Worm (Caenorhabditis elegans): ENCODE data around the gene srd-17.

The srd-17 gene

ce11 chrV:13385798-13386197 is 46.7 kb downstream of the srd-17 start, which contains the start of gene gcy-34:
Gene gcy-34, minus strand, starts transcription at chrV:13385898.
- TF ChIP-seq tbx-8 (GFP tag; optimal IDR thresholded peaks at IDR 0.05) (no peak), nhr-76 (tag; optimal IDR thresholded peaks at IDR 0.05) (no peak), elt-3 (tag; optimal IDR thresholded peaks at IDR 0.05) (no peak), lsy-2 (tag; optimal IDR thresholded peaks at IDR 0.05) (no peak)

- TF ChIP-seq bed-3 (GFP tag; optimal IDR thresholded peaks at IDR 0.05) (no peak), lin-32 (GFP tag; optimal IDR thresholded peaks at IDR 0.05) (no peak), nhr-237 (tag; optimal IDR thresholded peaks at IDR 0.05) (no peak), mep-1 (tag; optimal IDR thresholded peaks at IDR 0.05) (no peak), elt-3 (tag; optimal IDR thresholded peaks at IDR 0.05) (no peak), unc-120 (tag; optimal IDR thresholded peaks at IDR 0.05; ENCODE audit: poor library complexity, severe bottlenecking) (no peak), flh-1 (GFP tag; optimal IDR thresholded peaks at IDR 0.05) (no peak), unc-39 (tag; optimal IDR thresholded peaks at IDR 0.05) (no peak), mab-5 (tag; optimal IDR thresholded peaks at IDR 0.05) (no peak), nhr-2 (tag; optimal IDR thresholded peaks at IDR 0.05) (no peak), nhr-28 (tag; optimal IDR thresholded peaks at IDR 0.05) (no peak), nhr-12 (tag; optimal IDR thresholded peaks at IDR 0.05) (no peak), sptf-1 (tag; optimal IDR thresholded peaks at IDR 0.05) (no peak), sem-2 (GFP tag; optimal IDR thresholded peaks at IDR 0.05) (no peak), pha-4 (tag; optimal IDR thresholded peaks at IDR 0.05) (no peak)
These were observed 51.5 kb downstream of the srd-17 start, which contains the start of gene cpz-2 for ce11 chrV:13380980-13381379. Gene cpz-2, plus strand, starts transcription at chrV:13381189.
